Fruit fly (Drosophila melanogaster) whole organism, embryonic: ENCODE results near the gene CG17777.

Experiments used
- Ada2b ChIP-seq: fragments of 200-800 bp; sonication (Bioruptor generic); IDR thresholded peaks from 2 replicates; pipeline ENCODE4 v1.3.6; 2022; ENCODE audit warnings: missing biosample characterization, missing genetic modification characterization
- Atf-2 ChIP-seq: fragments of 200-800 bp; sonication (Bioruptor generic); optimal IDR thresholded peaks from 2 replicates; lab custom pipeline; 2016; ENCODE audit warnings: missing biosample characterization, missing genetic modification characterization
- BtbVII ChIP-seq: fragments of 200-800 bp; sonication (Bioruptor generic); optimal IDR thresholded peaks from 3 replicates; lab custom pipeline; 2017; ENCODE audit warnings: missing biosample characterization, mild to moderate bottlenecking, missing genetic modification characterization
- CG10209 ChIP-seq: fragments of 200-800 bp; sonication (Bioruptor generic); optimal IDR thresholded peaks from 3 replicates; lab custom pipeline; 2017; ENCODE audit warnings: missing biosample characterization, mild to moderate bottlenecking, missing genetic modification characterization, missing genetic modification reagents
- CG10462 ChIP-seq: fragments of 200-800 bp; sonication (Bioruptor generic); optimal IDR thresholded peaks from 2 replicates; lab custom pipeline; 2016; ENCODE audit warnings: missing biosample characterization, missing genetic modification characterization
- CG10959 ChIP-seq: fragments of 200-800 bp; sonication (Bioruptor generic); IDR thresholded peaks from 2 replicates; pipeline ENCODE4 v1.3.6; 2022; ENCODE audit warnings: missing biosample characterization, missing genetic modification characterization
- CG11398 ChIP-seq: fragments of 200-800 bp; sonication (Bioruptor generic); optimal IDR thresholded peaks from 2 replicates; lab custom pipeline; 2016; ENCODE audit warnings: missing biosample characterization, missing genetic modification characterization
- CG12104 ChIP-seq: fragments of 200-800 bp; sonication (Bioruptor generic); optimal IDR thresholded peaks from 3 replicates; lab custom pipeline; 2016; ENCODE audit warnings: missing biosample characterization, missing genetic modification characterization
- CG12155 ChIP-seq: fragments of 200-800 bp; sonication (Bioruptor generic); optimal IDR thresholded peaks from 3 replicates; lab custom pipeline; 2016; ENCODE audit warnings: missing biosample characterization, missing genetic modification characterization
- CG12299 ChIP-seq: fragments of 200-800 bp; sonication (Bioruptor generic); optimal IDR thresholded peaks from 2 replicates; lab custom pipeline; 2018; ENCODE audit warnings: missing biosample characterization, mild to moderate bottlenecking, missing genetic modification characterization
- CG13296 ChIP-seq: fragments of 200-800 bp; sonication (Bioruptor generic); optimal IDR thresholded peaks from 3 replicates; lab custom pipeline; 2018; ENCODE audit warnings: missing biosample characterization, mild to moderate bottlenecking, missing genetic modification characterization
- CG15696 ChIP-seq: fragments of 200-800 bp; sonication (Bioruptor generic); optimal IDR thresholded peaks from 2 replicates; lab custom pipeline; 2019; ENCODE audit warnings: missing biosample characterization, mild to moderate bottlenecking, missing genetic modification characterization, moderate library complexity
- CG1603 ChIP-seq: fragments of 200-800 bp; sonication (Bioruptor generic); optimal IDR thresholded peaks from 2 replicates; lab custom pipeline; 2019; ENCODE audit warnings: missing biosample characterization, mild to moderate bottlenecking, missing genetic modification characterization, moderate library complexity
- CG17359 ChIP-seq: fragments of 200-800 bp; sonication (Bioruptor generic); optimal IDR thresholded peaks from 3 replicates; lab custom pipeline; 2018; ENCODE audit warnings: missing biosample characterization, mild to moderate bottlenecking, missing genetic modification characterization, moderate library complexity
- CG3281 ChIP-seq: fragments of 200-800 bp; sonication (Bioruptor generic); optimal IDR thresholded peaks from 3 replicates; lab custom pipeline; 2017; ENCODE audit warnings: missing biosample characterization, mild to moderate bottlenecking, missing genetic modification characterization
- CG4328 ChIP-seq: fragments of 200-800 bp; sonication (Bioruptor generic); optimal IDR thresholded peaks from 3 replicates; lab custom pipeline; 2017; ENCODE audit warnings: missing biosample characterization, missing genetic modification reagents, missing genetic modification characterization
- CG4360 ChIP-seq: fragments of 200-800 bp; sonication (Bioruptor generic); IDR thresholded peaks from 2 replicates; pipeline ENCODE4 v1.3.6; 2022; ENCODE audit warnings: missing biosample characterization, missing genetic modification characterization
- CG4854 ChIP-seq: fragments of 200-800 bp; sonication (Bioruptor generic); optimal IDR thresholded peaks from 2 replicates; lab custom pipeline; 2016; ENCODE audit warnings: missing biosample characterization, missing genetic modification characterization, inconsistent platforms
- CG7372 ChIP-seq: fragments of 200-800 bp; sonication (Bioruptor generic); IDR thresholded peaks from 2 replicates; pipeline ENCODE4 v1.3.6; 2022; ENCODE audit warnings: missing biosample characterization, missing genetic modification characterization
- CG7786 ChIP-seq: fragments of 200-800 bp; sonication (Bioruptor generic); optimal IDR thresholded peaks from 2 replicates; lab custom pipeline; 2016; ENCODE audit warnings: missing biosample characterization, missing genetic modification characterization
- CG8281 ChIP-seq: fragments of 200-800 bp; sonication (Bioruptor generic); optimal IDR thresholded peaks from 2 replicates; lab custom pipeline; 2018; ENCODE audit warnings: missing biosample characterization, mild to moderate bottlenecking, missing genetic modification characterization, moderate library complexity
- Chrac-16 ChIP-seq: fragments of 200-800 bp; sonication (Bioruptor generic); optimal IDR thresholded peaks from 3 replicates; lab custom pipeline; 2016; ENCODE audit warnings: missing biosample characterization, missing genetic modification characterization
- CrebB ChIP-seq: fragments of 200-800 bp; sonication (Bioruptor generic); optimal IDR thresholded peaks from 3 replicates; lab custom pipeline; 2018; ENCODE audit warnings: missing biosample characterization, mild to moderate bottlenecking, missing genetic modification characterization
- D19A ChIP-seq: fragments of 200-800 bp; optimal IDR thresholded peaks from 3 replicates; lab custom pipeline; 2019; ENCODE audit warnings: missing biosample characterization, mild to moderate bottlenecking, missing genetic modification characterization, moderate library complexity
- Dbx ChIP-seq: fragments of 200-800 bp; sonication (Bioruptor generic); IDR thresholded peaks from 3 replicates; pipeline ENCODE4 v1.3.6; 2022; ENCODE audit warnings: missing biosample characterization, missing genetic modification characterization
- Dll ChIP-seq: fragments of 200-800 bp; sonication (Bioruptor generic); IDR thresholded peaks from 4 replicates; pipeline ENCODE4 v1.3.6; 2022; ENCODE audit warnings: missing biosample characterization, missing genetic modification characterization; ENCODE audit not compliant: partially characterized antibody
- Eip74EF ChIP-seq, 2 experiments: fragments of 200-800 bp in 1 of 2; fragments of >200 bp in 1 of 2; sonication (Bioruptor generic) in 1 of 2; optimal IDR thresholded peaks; 2 replicates each; lab custom pipeline; 2017 to 2019; ENCODE audit warnings: missing biosample characterization in 2 of 2, missing genetic modification characterization in 2 of 2, mild to moderate bottlenecking in 1 of 2, moderate library complexity in 1 of 2
- Fer2 ChIP-seq: fragments of 200-800 bp; sonication (Bioruptor generic); optimal IDR thresholded peaks from 2 replicates; lab custom pipeline; 2018; ENCODE audit warnings: missing biosample characterization, mild to moderate bottlenecking, missing genetic modification characterization, moderate library complexity
- Fer3 ChIP-seq: fragments of 200-800 bp; sonication (Bioruptor generic); optimal IDR thresholded peaks from 2 replicates; lab custom pipeline; 2018; ENCODE audit warnings: missing biosample characterization, mild to moderate bottlenecking, missing genetic modification characterization, moderate library complexity
- GATAe ChIP-seq: fragments of 200-800 bp; sonication (Bioruptor generic); conservative IDR thresholded peaks from 2 replicates; pipeline ENCODE4 v1.3.6; 2022; ENCODE audit warnings: missing biosample characterization, missing genetic modification characterization
- H15 ChIP-seq: fragments of 200-800 bp; sonication (Bioruptor generic); IDR thresholded peaks from 3 replicates; pipeline ENCODE4 v1.3.6; 2022; ENCODE audit warnings: missing biosample characterization, missing genetic modification characterization
- HHEX ChIP-seq: fragments of 200-800 bp; sonication (Bioruptor generic); optimal IDR thresholded peaks from 3 replicates; lab custom pipeline; 2017; ENCODE audit warnings: missing biosample characterization, mild to moderate bottlenecking, missing genetic modification characterization, missing genetic modification reagents
- HLH4C ChIP-seq: fragments of 200-800 bp; sonication (Bioruptor generic); IDR thresholded peaks from 3 replicates; pipeline ENCODE4 v1.3.6; 2022; ENCODE audit warnings: missing biosample characterization, missing genetic modification characterization; ENCODE audit not compliant: partially characterized antibody
- Med ChIP-seq: fragments of 200-800 bp; sonication (Bioruptor generic); peaks from one replicate; lab custom pipeline; 2016; ENCODE audit warnings: missing biosample characterization, missing genetic modification characterization, mild to moderate bottlenecking, inconsistent platforms, moderate library complexity
- Mrtf ChIP-seq: fragments of 200-800 bp; sonication (Bioruptor generic); IDR thresholded peaks from 3 replicates; pipeline ENCODE4 v1.3.6; 2022; ENCODE audit warnings: missing biosample characterization, missing genetic modification characterization
- Oli ChIP-seq: fragments of 200-800 bp; sonication (Bioruptor generic); optimal IDR thresholded peaks from 2 replicates; lab custom pipeline; 2018; ENCODE audit warnings: missing biosample characterization, mild to moderate bottlenecking, missing genetic modification characterization, moderate library complexity
- Rfx ChIP-seq: fragments of 200-800 bp; sonication (Bioruptor generic); IDR thresholded peaks from 2 replicates; pipeline ENCODE4 v1.3.6; 2022; ENCODE audit warnings: missing biosample characterization, missing genetic modification characterization
- al ChIP-seq: fragments of 200-800 bp; sonication (Bioruptor generic); IDR thresholded peaks from 2 replicates; pipeline ENCODE4 v1.3.6; 2022; ENCODE audit warnings: missing biosample characterization, missing genetic modification characterization
- cato ChIP-seq: fragments of 200-800 bp; sonication (Bioruptor generic); optimal IDR thresholded peaks from 2 replicates; lab custom pipeline; 2016; ENCODE audit warnings: missing biosample characterization, missing genetic modification characterization, borderline replicate concordance
- chm ChIP-seq: fragments of 200-800 bp; sonication (Bioruptor generic); IDR thresholded peaks from 2 replicates; pipeline ENCODE4 v1.3.6; 2022; ENCODE audit warnings: missing biosample characterization, missing genetic modification characterization
- ci ChIP-seq: fragments of 200-800 bp; sonication (Bioruptor generic); IDR thresholded peaks from 3 replicates; pipeline ENCODE4 v1.3.6; 2022; ENCODE audit warnings: missing biosample characterization, missing genetic modification characterization
- dm ChIP-seq: fragments of 200-800 bp; sonication (Bioruptor generic); optimal IDR thresholded peaks from 3 replicates; lab custom pipeline; 2016; ENCODE audit warnings: missing biosample characterization, missing genetic modification characterization
- ham ChIP-seq: fragments of 200-800 bp; sonication (Bioruptor generic); IDR thresholded peaks from 2 replicates; pipeline ENCODE4 v1.3.6; 2022; ENCODE audit warnings: missing biosample characterization, missing genetic modification characterization
- knrl ChIP-seq: fragments of 200-800 bp; sonication (Bioruptor generic); IDR thresholded peaks from 3 replicates; pipeline ENCODE4 v1.3.6; 2022; ENCODE audit warnings: missing biosample characterization, missing genetic modification characterization; ENCODE audit not compliant: partially characterized antibody
- lmd ChIP-seq: fragments of 200-800 bp; sonication (Bioruptor generic); IDR thresholded peaks from 2 replicates; pipeline ENCODE4 v1.3.6; 2022; ENCODE audit warnings: missing biosample characterization, missing genetic modification characterization
- pho ChIP-seq: fragments of 200-800 bp; sonication (Bioruptor generic); optimal IDR thresholded peaks from 2 replicates; lab custom pipeline; 2016; ENCODE audit warnings: missing biosample characterization, missing genetic modification characterization
- shn ChIP-seq: fragments of 200-800 bp; sonication (Bioruptor generic); optimal IDR thresholded peaks from 3 replicates; lab custom pipeline; 2016; ENCODE audit warnings: missing biosample characterization, missing genetic modification characterization
- sima ChIP-seq: fragments of 200-800 bp; sonication (Bioruptor generic); optimal IDR thresholded peaks from 2 replicates; lab custom pipeline; 2016; ENCODE audit warnings: missing biosample characterization, missing genetic modification characterization
- tx ChIP-seq: fragments of 200-800 bp; sonication (Bioruptor generic); optimal IDR thresholded peaks from 2 replicates; lab custom pipeline; 2016; ENCODE audit warnings: missing biosample characterization, missing genetic modification characterization
- usp ChIP-seq: fragments of >200 bp; optimal IDR thresholded peaks from 2 replicates; lab custom pipeline; 2017; ENCODE audit warnings: missing biosample characterization, missing genetic modification characterization
- wor ChIP-seq: fragments of 200-800 bp; sonication (Bioruptor generic); IDR thresholded peaks from 2 replicates; pipeline ENCODE4 v1.3.6; 2022; ENCODE audit warnings: missing biosample characterization, missing genetic modification characterization
- yki ChIP-seq: fragments of >200 bp; optimal IDR thresholded peaks from 3 replicates; lab custom pipeline; 2018
- z ChIP-seq: fragments of 200-800 bp; sonication (Bioruptor generic); IDR thresholded peaks from 3 replicates; pipeline ENCODE4 v1.3.6; 2022; ENCODE audit warnings: missing biosample characterization, missing genetic modification characterization

CG17777 gene

DNA sequence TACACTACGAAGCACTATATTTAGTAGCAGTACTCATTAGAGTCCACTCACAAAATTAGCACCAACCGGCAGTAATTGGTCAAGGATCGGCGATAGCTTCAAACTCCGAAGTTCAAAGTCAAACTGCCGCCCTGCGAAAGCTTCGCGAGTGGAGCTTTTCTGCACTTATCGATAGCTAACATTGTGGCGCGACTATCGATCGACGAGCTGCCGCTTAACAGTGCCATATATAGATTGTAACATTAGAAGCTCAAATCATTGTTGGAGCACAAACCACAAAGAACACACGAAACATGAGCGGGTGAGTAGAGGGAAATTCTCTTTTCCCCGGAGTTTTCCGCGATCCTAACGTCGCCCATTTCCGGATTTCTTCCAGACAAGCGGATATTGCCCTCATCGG, 41.5 kb upstream of the CG17777 start, which contains the start of gene Pgd (continued):
- no peak for TF ChIP-seq D19A (tag; lab: Kevin White, UChicago)
- TF ChIP-seq dm (GFP tag; lab: Kevin White, UChicago) = no peak
- TF ChIP-seq CG12155 (GFP tag; lab: Kevin White, UChicago) = no peak
- TF ChIP-seq knrl (GFP tag; lab: Robert Waterston, UW) = peak; percentile 39; the same call in 1 of the 3 replicates
- no peak for TF ChIP-seq Atf-2 (GFP tag; lab: Kevin White, UChicago)
- TF ChIP-seq usp (GFP tag; lab: Kevin White, UChicago) = no peak
- TF ChIP-seq chm (GFP tag; lab: Robert Waterston, UW) = no peak
- no peak for TF ChIP-seq CG3281
- TF ChIP-seq yki (lab: Kevin White, UChicago) = no peak
- TF ChIP-seq CG1603 (tag; lab: Kevin White, UChicago) = no peak
- TF ChIP-seq sima (GFP tag; lab: Kevin White, UChicago) = no peak
- no peak for TF ChIP-seq lmd (GFP tag; lab: Robert Waterston, UW)
- no peak for TF ChIP-seq al
- no peak for TF ChIP-seq CG4854 (GFP tag; lab: Kevin White, UChicago)
- no peak for TF ChIP-seq CG11398 (GFP tag; lab: Kevin White, UChicago)
- no peak for TF ChIP-seq CG8281 (tag; lab: Kevin White, UChicago)
- peak; percentile 57; the same call in 2 of the 4 replicates for TF ChIP-seq Dll (GFP tag; lab: Robert Waterston, UW)
- TF ChIP-seq CG4360 = no peak
- no peak for TF ChIP-seq HHEX
- TF ChIP-seq ham (GFP tag; lab: Robert Waterston, UW) = no peak
- no peak for TF ChIP-seq Ada2b
- TF ChIP-seq Fer2 (tag; lab: Kevin White, UChicago) = no peak
- TF ChIP-seq Rfx = no peak
- peak; percentile 51; the same call in 2 of the 3 replicates for TF ChIP-seq HLH4C (GFP tag; lab: Robert Waterston, UW)
- no peak for TF ChIP-seq H15
- TF ChIP-seq CG13296 (GFP tag; lab: Kevin White, UChicago) = peak; percentile 25
- 0 out of 3 replicates have a peak, but pooled peaks have one; percentile 5 for TF ChIP-seq ci (GFP tag; lab: Robert Waterston, UW)
- no peak for TF ChIP-seq CrebB (tag; lab: Kevin White, UChicago)
- TF ChIP-seq CG15696 = no peak
- TF ChIP-seq Chrac-16 = no peak
- TF ChIP-seq CG12104 (GFP tag; lab: Kevin White, UChicago) = no peak
- TF ChIP-seq cato (GFP tag; lab: Kevin White, UChicago) = no peak
- TF ChIP-seq Eip74EF (GFP tag; optimal IDR thresholded peaks at IDR 0.05; lab: Kevin White, UChicago) = no peak
- no peak for TF ChIP-seq wor
- TF ChIP-seq shn (GFP tag; lab: Kevin White, UChicago) = no peak
- no peak for TF ChIP-seq CG7372
- TF ChIP-seq Mrtf (GFP tag; lab: Robert Waterston, UW) = no peak
- no peak for TF ChIP-seq BtbVII (GFP tag; lab: Kevin White, UChicago)
- TF ChIP-seq GATAe = no peak
- TF ChIP-seq CG4328 = no peak
- no peak for TF ChIP-seq z
- no peak for TF ChIP-seq CG7786
- TF ChIP-seq Med (GFP tag; lab: Kevin White, UChicago) = peak; percentile 49
- no peak for TF ChIP-seq CG12299 (tag; lab: Kevin White, UChicago)
- no peak for TF ChIP-seq Fer3 (tag; lab: Kevin White, UChicago)
- TF ChIP-seq CG10959 (GFP tag; lab: Robert Waterston, UW) = no peak
- TF ChIP-seq tx (GFP tag; lab: Kevin White, UChicago) = no peak
- no peak for TF ChIP-seq pho
- no peak for TF ChIP-seq CG10462 (GFP tag; lab: Kevin White, UChicago)
- TF ChIP-seq Dbx = no peak
- no peak for TF ChIP-seq Oli (tag; lab: Kevin White, UChicago)
- TF ChIP-seq CG10209 (GFP tag; lab: Kevin White, UChicago) = no peak
- no peak for TF ChIP-seq CG17359
